Worm (Caenorhabditis elegans) whole organism, late embryonic: ENCODE results near the gene pptr-2.

ENCODE experiments used
- ahr-1 ChIP-seq: sonication (generic microtip); optimal IDR thresholded peaks from 2 replicates; lab custom pipeline; 2016; ENCODE audit warnings: missing genetic modification characterization, missing compliant biosample characterization
- elt-2 ChIP-seq: sonication (generic microtip); optimal IDR thresholded peaks from 2 replicates; lab custom pipeline; 2016; ENCODE audit warnings: missing genetic modification reagents, missing genetic modification characterization, missing compliant biosample characterization
- madf-2 ChIP-seq: sonication (generic microtip); optimal IDR thresholded peaks from 2 replicates; lab custom pipeline; 2017; ENCODE audit warnings: missing genetic modification characterization, missing compliant biosample characterization
- npax-4 ChIP-seq: sonication (generic microtip); optimal IDR thresholded peaks from 2 replicates; lab custom pipeline; 2016; ENCODE audit warnings: missing genetic modification characterization, missing compliant biosample characterization
- ttx-3 ChIP-seq: sonication (generic microtip); optimal IDR thresholded peaks from 2 replicates; lab custom pipeline; 2016; ENCODE audit warnings: missing genetic modification reagents, missing genetic modification characterization, missing compliant biosample characterization
- zip-5 ChIP-seq: sonication (generic microtip); optimal IDR thresholded peaks from 2 replicates; lab custom pipeline; 2016; ENCODE audit warnings: missing genetic modification characterization, missing compliant biosample characterization

ce11 chrV:11056484-11056883 is 21.8 kb upstream of the pptr-2 start:
- no peak for TF ChIP-seq ahr-1 (tag; lab: Kevin White, UChicago)
- no peak for TF ChIP-seq madf-2
- TF ChIP-seq elt-2 (tag; lab: Kevin White, UChicago) = no peak
- no peak for TF ChIP-seq ttx-3 (tag; lab: Kevin White, UChicago)
- no peak for TF ChIP-seq zip-5 (tag; lab: Kevin White, UChicago)
- no peak for TF ChIP-seq npax-4
